Worm (Caenorhabditis elegans): ENCODE measurements around the gene pid-5.

pid-5 gene

ce11 chrV:4194587-4195211 is 19.0 kb downstream of the pid-5 start, which contains the start of gene Y45G5AM.9:
Gene Y45G5AM.9, minus strand, starts transcription at chrV:4194637.
- TF ChIP-seq ceh-28 (tag; optimal IDR thresholded peaks at IDR 0.05) (peak; percentile 92), unc-39 (tag; optimal IDR thresholded peaks at IDR 0.05) (no peak), nhr-76 (tag; optimal IDR thresholded peaks at IDR 0.05) (no peak), nhr-12 (tag; optimal IDR thresholded peaks at IDR 0.05) (no peak), ceh-16 (tag; optimal IDR thresholded peaks at IDR 0.05) (no peak), mml-1 (tag; optimal IDR thresholded peaks at IDR 0.05) (no peak), nhr-43 (tag; optimal IDR thresholded peaks at IDR 0.05; ENCODE audit: poor library complexity, severe bottlenecking) (no peak), fos-1 (tag; optimal IDR thresholded peaks at IDR 0.05) (no peak), nhr-237 (tag; optimal IDR thresholded peaks at IDR 0.05) (no peak), hmg-11 (tag; optimal IDR thresholded peaks at IDR 0.05) (peak; percentile 95), fkh-10 (GFP tag; optimal IDR thresholded peaks at IDR 0.05) (peak; percentile 6), lsy-12 (tag; optimal IDR thresholded peaks at IDR 0.05) (no peak), pha-4 (tag; optimal IDR thresholded peaks at IDR 0.05) (peak; percentile 85), nhr-25 (tag; optimal IDR thresholded peaks at IDR 0.05) (peak; percentile 74), elt-3 (tag; optimal IDR thresholded peaks at IDR 0.05) (no peak), skn-1 (tag; optimal IDR thresholded peaks at IDR 0.05) (peak; percentile 24), nhr-11 (tag; optimal IDR thresholded peaks at IDR 0.05) (no peak), elt-1 (tag; optimal IDR thresholded peaks at IDR 0.05) (no peak), jun-1 (tag; optimal IDR thresholded peaks at IDR 0.05) (peak; percentile 55), ztf-11 (tag; optimal IDR thresholded peaks at IDR 0.05) (no peak), ama-1 (optimal IDR thresholded peaks at IDR 0.05) (no peak), lin-39 (tag; optimal IDR thresholded peaks at IDR 0.05) (peak; percentile 96), R02D3.7 (tag; optimal IDR thresholded peaks at IDR 0.05) (peak; percentile 25), nfya-1 (tag; optimal IDR thresholded peaks at IDR 0.05; ENCODE audit: insufficient read depth) (peak; percentile 77), daf-12 (tag; optimal IDR thresholded peaks at IDR 0.05) (no peak), lin-15B (tag; optimal IDR thresholded peaks at IDR 0.05) (peak; percentile 78), egl-27 (tag; optimal IDR thresholded peaks at IDR 0.05) (no peak), snpc-4 (tag; optimal IDR thresholded peaks at IDR 0.05) (peak; percentile 83), ztf-4 (tag; optimal IDR thresholded peaks at IDR 0.05) (no peak), nhr-28 (tag; optimal IDR thresholded peaks at IDR 0.05) (no peak), pqm-1 (tag; optimal IDR thresholded peaks at IDR 0.05) (peak; percentile 27), ceh-9 (tag; optimal IDR thresholded peaks at IDR 0.05) (no peak), ZK546.5 (tag; optimal IDR thresholded peaks at IDR 0.05) (no peak), zag-1 (tag; optimal IDR thresholded peaks at IDR 0.05) (no peak), unc-62 (GFP tag; optimal IDR thresholded peaks at IDR 0.05) (no peak), elt-2 (tag; optimal IDR thresholded peaks at IDR 0.05) (peak; percentile 42), nhr-23 (tag; optimal IDR thresholded peaks at IDR 0.05) (peak; percentile 66), sea-2 (GFP tag; optimal IDR thresholded peaks at IDR 0.05) (no peak), tbx-2 (tag; optimal IDR thresholded peaks at IDR 0.05) (peak; percentile 74), mdl-1 (tag; optimal IDR thresholded peaks at IDR 0.05) (no peak), ceh-82 (tag; optimal IDR thresholded peaks at IDR 0.05) (no peak), fkh-2 (tag; optimal IDR thresholded peaks at IDR 0.05) (no peak), nhr-77 (tag; optimal IDR thresholded peaks at IDR 0.05) (no peak), nhr-67 (tag; optimal IDR thresholded peaks at IDR 0.05) (no peak), eor-1 (tag; optimal IDR thresholded peaks at IDR 0.05) (no peak), aly-2 (tag; optimal IDR thresholded peaks at IDR 0.05) (no peak), egl-5 (tag; optimal IDR thresholded peaks at IDR 0.05) (peak; percentile 14)
